Worm (Caenorhabditis elegans): ENCODE measurements around the gene F57B1.5.

DNA sequence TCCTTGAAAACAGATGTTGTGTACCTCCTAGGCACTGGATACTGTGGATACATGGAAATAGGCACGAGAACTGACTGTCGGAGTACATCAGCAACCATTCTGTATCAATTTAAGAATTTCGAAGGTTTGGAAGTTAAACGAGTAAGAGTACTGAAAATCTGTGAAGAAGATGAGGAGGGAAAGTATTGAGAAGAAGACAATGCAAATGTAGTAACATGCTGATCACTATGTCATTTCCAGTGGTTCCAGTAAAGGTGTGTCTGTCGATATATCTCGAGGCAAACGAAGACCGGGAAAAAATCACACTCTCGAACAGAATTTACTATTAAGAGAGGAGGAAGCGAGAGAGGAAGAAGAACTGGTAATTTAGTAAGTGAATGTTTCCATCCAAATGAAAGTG lies 29.0 kb downstream of the F57B1.5 start, which contains the start of gene dmd-10:
- no peak for TF ChIP-seq ets-7 (tag; optimal IDR thresholded peaks at IDR 0.05)
- no peak for TF ChIP-seq tra-4 (tag; optimal IDR thresholded peaks at IDR 0.05)
- no peak for TF ChIP-seq ceh-36 (tag; optimal IDR thresholded peaks at IDR 0.05)
- TF ChIP-seq flt-1 (GFP tag; IDR thresholded peaks at IDR 0.05): no peak
- no peak for TF ChIP-seq B0310.2 (tag; optimal IDR thresholded peaks at IDR 0.05)
- TF ChIP-seq hmg-4 (GFP tag; optimal IDR thresholded peaks at IDR 0.05): no peak
- TF ChIP-seq scrt-1 (GFP tag; IDR thresholded peaks at IDR 0.05): no peak
- TF ChIP-seq ama-1 (optimal IDR thresholded peaks at IDR 0.05): no peak
- no peak for TF ChIP-seq pes-1 (GFP tag; IDR thresholded peaks at IDR 0.05)
- TF ChIP-seq sea-1 (GFP tag; conservative IDR thresholded peaks at IDR 0.05): no peak
- TF ChIP-seq F13C5.2 (tag; optimal IDR thresholded peaks at IDR 0.05): no peak
- no peak for TF ChIP-seq tbx-11 (GFP tag; IDR thresholded peaks at IDR 0.05)
